Worm (Caenorhabditis elegans) whole organism, L2 larva: ENCODE data around the gene M05D6.3.

Experiments
- ceh-82 ChIP-seq: fragments of 150-350 bp; optimal IDR thresholded peaks from 2 replicates; lab custom pipeline; 2014; ENCODE audit warnings: missing biosample characterization, missing genetic modification characterization
- crh-2 ChIP-seq: sonication (generic microtip); optimal IDR thresholded peaks from 2 replicates; lab custom pipeline; 2017; ENCODE audit warnings: missing biosample characterization, missing genetic modification characterization
- elt-3 ChIP-seq: sonication (generic microtip); optimal IDR thresholded peaks from 2 replicates; lab custom pipeline; 2017; ENCODE audit warnings: missing biosample characterization, missing genetic modification characterization
- lin-39 ChIP-seq: fragments of 150-350 bp; optimal IDR thresholded peaks from 2 replicates; lab custom pipeline; 2014; ENCODE audit warnings: missing biosample characterization, missing genetic modification reagents, missing genetic modification characterization
- nhr-11 ChIP-seq: fragments of 150-350 bp; optimal IDR thresholded peaks from 2 replicates; lab custom pipeline; 2014; ENCODE audit warnings: missing biosample characterization, missing genetic modification characterization
- nhr-23 ChIP-seq: fragments of 150-350 bp; optimal IDR thresholded peaks from 2 replicates; lab custom pipeline; 2014; ENCODE audit warnings: missing biosample characterization, missing genetic modification reagents, missing genetic modification characterization
- nhr-237 ChIP-seq: fragments of 150-350 bp; optimal IDR thresholded peaks from 2 replicates; lab custom pipeline; 2014; ENCODE audit warnings: missing biosample characterization, missing genetic modification characterization
- unc-39 ChIP-seq: fragments of 150-350 bp; optimal IDR thresholded peaks from 2 replicates; lab custom pipeline; 2014; ENCODE audit warnings: missing biosample characterization, missing genetic modification characterization
- unc-62 ChIP-seq: fragments of 150-350 bp; optimal IDR thresholded peaks from 2 replicates; lab custom pipeline; 2014; ENCODE audit warnings: missing biosample characterization, missing genetic modification reagents, missing genetic modification characterization

DNA sequence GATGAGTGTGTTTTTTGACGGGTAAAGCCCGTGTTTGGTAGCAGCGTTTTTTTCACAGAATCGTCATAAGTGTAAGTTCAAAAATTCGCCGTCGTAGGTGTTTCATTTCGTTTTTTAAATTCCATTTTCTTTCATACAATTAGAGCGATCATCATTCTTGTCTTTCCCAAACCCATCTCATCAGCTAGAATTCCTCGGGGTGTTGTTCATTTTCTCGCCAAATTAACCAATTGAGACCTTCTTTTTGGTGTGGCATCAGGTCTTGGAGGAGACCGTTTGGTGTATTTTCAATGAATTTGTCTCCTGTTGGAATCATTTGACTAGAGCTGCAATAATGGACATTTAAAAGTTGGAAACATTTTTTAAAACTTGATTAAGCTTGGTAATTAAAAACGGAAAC lies 2.7 kb upstream of the M05D6.3 start:
- no peak for TF ChIP-seq ceh-82
- TF ChIP-seq unc-62 (GFP tag; lab: Kevin White, UChicago) = no peak
- TF ChIP-seq elt-3 (tag; lab: Kevin White, UChicago) = no peak
- TF ChIP-seq crh-2 (tag; lab: Kevin White, UChicago) = no peak
- TF ChIP-seq nhr-23 (tag; lab: Kevin White, UChicago) = no peak
- no peak for TF ChIP-seq nhr-237 (tag; lab: Kevin White, UChicago)
- no peak for TF ChIP-seq lin-39 (tag; lab: Kevin White, UChicago)
- no peak for TF ChIP-seq unc-39
- TF ChIP-seq nhr-11 = no peak
